Worm (Caenorhabditis elegans) whole organism, L1 larva: Measurements from ENCODE around the gene sre-15.

Source experiments
- C04F5.9 ChIP-seq: sonication (generic microtip); optimal IDR thresholded peaks from 2 replicates; lab custom pipeline; 2016; ENCODE audit warnings: missing genetic modification characterization, missing compliant biosample characterization
- C16A3.4 ChIP-seq: fragments of 150-350 bp; optimal IDR thresholded peaks from 2 replicates; lab custom pipeline; 2014; ENCODE audit warnings: missing biosample characterization, missing genetic modification characterization
- Y116A8C.19 ChIP-seq: sonication (generic microtip); optimal IDR thresholded peaks from 2 replicates; lab custom pipeline; 2016; ENCODE audit warnings: missing compliant biosample characterization, missing genetic modification characterization, borderline replicate concordance
- aly-2 ChIP-seq: fragments of 150-350 bp; optimal IDR thresholded peaks from 2 replicates; lab custom pipeline; 2014; ENCODE audit warnings: missing biosample characterization, missing genetic modification characterization
- ama-1 ChIP-seq: fragments of 150-350 bp; optimal IDR thresholded peaks from 2 replicates; lab custom pipeline; 2014
- ceh-63 ChIP-seq: fragments of 200-800 bp; sonication (Bioruptor generic); optimal IDR thresholded peaks from 2 replicates; lab custom pipeline; 2018; ENCODE audit warnings: mild to moderate bottlenecking, missing genetic modification characterization, missing compliant biosample characterization
- ceh-8 ChIP-seq: fragments of 200-800 bp; sonication (Bioruptor generic); optimal IDR thresholded peaks from 2 replicates; lab custom pipeline; 2018; ENCODE audit warnings: mild to moderate bottlenecking, missing genetic modification characterization, moderate library complexity, missing compliant biosample characterization
- ces-1 ChIP-seq: fragments of 150-350 bp; optimal IDR thresholded peaks from 2 replicates; lab custom pipeline; 2014; ENCODE audit warnings: missing biosample characterization, missing genetic modification reagents, missing genetic modification characterization
- dpl-1 ChIP-seq, 3 experiments: fragments of 150-350 bp in 2 of 3; sonication (generic microtip) in 1 of 3; optimal IDR thresholded peaks; 2 replicates each; lab custom pipeline; 2014 to 2017; ENCODE audit warnings: missing biosample characterization in 3 of 3, missing genetic modification characterization in 3 of 3, missing genetic modification reagents in 3 of 3
- dsc-1 ChIP-seq: sonication (generic microtip); optimal IDR thresholded peaks from 2 replicates; lab custom pipeline; 2016; ENCODE audit warnings: mild to moderate bottlenecking, missing genetic modification characterization, missing compliant biosample characterization
- efl-1 ChIP-seq, 4 experiments: fragments of 150-350 bp; optimal IDR thresholded peaks in 3 of 4; peaks in 1 of 4; 1 replicate in 1 of 4; 2 replicates in 3 of 4; lab custom pipeline; 2014; ENCODE audit warnings: missing biosample characterization in 2 of 4, missing genetic modification characterization in 2 of 4, missing genetic modification reagents in 2 of 4
- efl-3 ChIP-seq: fragments of 200-800 bp; sonication (Bioruptor generic); optimal IDR thresholded peaks from 2 replicates; lab custom pipeline; 2018; ENCODE audit warnings: mild to moderate bottlenecking, missing genetic modification characterization, missing compliant biosample characterization
- elt-2 ChIP-seq: sonication (generic microtip); optimal IDR thresholded peaks from 2 replicates; lab custom pipeline; 2016; ENCODE audit warnings: missing genetic modification characterization, mild to moderate bottlenecking, inconsistent platforms, missing compliant biosample characterization, missing genetic modification reagents
- elt-3 ChIP-seq, 6 experiments: fragments of 150-350 bp in 1 of 6; sonication (generic microtip); optimal IDR thresholded peaks; 2 replicates each; lab custom pipeline; 2017 to 2018; ENCODE audit warnings: missing biosample characterization in 6 of 6, missing genetic modification characterization in 6 of 6, inconsistent platforms in 1 of 6
- ets-5 ChIP-seq: fragments of 200-800 bp; sonication (Bioruptor generic); IDR thresholded peaks from 2 replicates; pipeline ENCODE4 v1.3.6; 2022; ENCODE audit warnings: missing genetic modification characterization, missing compliant biosample characterization
- fkh-10 ChIP-seq: sonication (generic microtip); optimal IDR thresholded peaks from 2 replicates; lab custom pipeline; 2017; ENCODE audit warnings: missing biosample characterization, missing genetic modification reagents, missing genetic modification characterization
- fkh-4 ChIP-seq: sonication (generic microtip); optimal IDR thresholded peaks from 2 replicates; lab custom pipeline; 2016; ENCODE audit warnings: missing compliant biosample characterization, missing genetic modification characterization, borderline replicate concordance
- fos-1 ChIP-seq: fragments of 150-350 bp; optimal IDR thresholded peaks from 2 replicates; lab custom pipeline; 2014; ENCODE audit warnings: missing biosample characterization, missing genetic modification characterization
- hlh-4 ChIP-seq: sonication (generic microtip); optimal IDR thresholded peaks from 2 replicates; lab custom pipeline; 2016; ENCODE audit warnings: mild to moderate bottlenecking, missing genetic modification characterization, missing compliant biosample characterization
- lir-3 ChIP-seq: sonication (generic microtip); optimal IDR thresholded peaks from 2 replicates; lab custom pipeline; 2016; ENCODE audit warnings: mild to moderate bottlenecking, missing genetic modification characterization, moderate library complexity, missing compliant biosample characterization; ENCODE audit not compliant: poor library complexity
- lsy-2 ChIP-seq, 2 experiments: fragments of 150-350 bp; optimal IDR thresholded peaks; 2 replicates each; lab custom pipeline; 2014; ENCODE audit warnings: missing biosample characterization in 2 of 2, missing genetic modification characterization in 2 of 2
- nhr-11 ChIP-seq: fragments of 150-350 bp; optimal IDR thresholded peaks from 2 replicates; lab custom pipeline; 2014; ENCODE audit warnings: missing biosample characterization, missing genetic modification characterization
- nhr-12 ChIP-seq: sonication (generic microtip); optimal IDR thresholded peaks from 2 replicates; lab custom pipeline; 2017; ENCODE audit warnings: missing biosample characterization, missing genetic modification characterization
- nhr-19 ChIP-seq: fragments of 200-800 bp; sonication (Bioruptor generic); conservative IDR thresholded peaks from 2 replicates; pipeline ENCODE4 v1.3.6; 2022; ENCODE audit warnings: missing genetic modification characterization, missing compliant biosample characterization
- nhr-71 ChIP-seq: sonication (generic microtip); optimal IDR thresholded peaks from 2 replicates; lab custom pipeline; 2016; ENCODE audit warnings: mild to moderate bottlenecking, missing genetic modification characterization, moderate library complexity, missing compliant biosample characterization
- nhr-77 ChIP-seq: fragments of 150-350 bp; optimal IDR thresholded peaks from 2 replicates; lab custom pipeline; 2014; ENCODE audit warnings: missing biosample characterization, missing genetic modification characterization
- pax-3 ChIP-seq: fragments of 200-800 bp; sonication (Bioruptor generic); optimal IDR thresholded peaks from 2 replicates; lab custom pipeline; 2018; ENCODE audit warnings: mild to moderate bottlenecking, missing genetic modification characterization, moderate library complexity, missing compliant biosample characterization
- skn-1 ChIP-seq: fragments of 150-350 bp; optimal IDR thresholded peaks from 2 replicates; lab custom pipeline; 2014; ENCODE audit warnings: missing biosample characterization, missing genetic modification characterization
- snu-23 ChIP-seq: sonication (generic microtip); optimal IDR thresholded peaks from 2 replicates; lab custom pipeline; 2016; ENCODE audit warnings: missing genetic modification characterization, missing compliant biosample characterization
- sptf-1 ChIP-seq: fragments of 150-350 bp; optimal IDR thresholded peaks from 2 replicates; lab custom pipeline; 2014; ENCODE audit warnings: missing biosample characterization, missing genetic modification characterization
- swsn-7 ChIP-seq: sonication (generic microtip); optimal IDR thresholded peaks from 2 replicates; lab custom pipeline; 2016; ENCODE audit warnings: missing genetic modification characterization, missing compliant biosample characterization
- tbx-2 ChIP-seq: sonication (generic microtip); optimal IDR thresholded peaks from 2 replicates; lab custom pipeline; 2016; ENCODE audit warnings: missing genetic modification characterization, missing compliant biosample characterization
- tlp-1 ChIP-seq: fragments of 150-350 bp; optimal IDR thresholded peaks from 2 replicates; lab custom pipeline; 2014; ENCODE audit warnings: missing biosample characterization, missing genetic modification characterization
- unc-30 ChIP-seq: sonication (generic microtip); optimal IDR thresholded peaks from 2 replicates; lab custom pipeline; 2017; ENCODE audit warnings: missing biosample characterization, missing genetic modification characterization
- unc-62 ChIP-seq: fragments of 150-350 bp; optimal IDR thresholded peaks from 2 replicates; lab custom pipeline; 2014; ENCODE audit warnings: missing biosample characterization, missing genetic modification reagents, missing genetic modification characterization
- vab-15 ChIP-seq: sonication (generic microtip); optimal IDR thresholded peaks from 2 replicates; lab custom pipeline; 2017; ENCODE audit warnings: missing genotype, mild to moderate bottlenecking, missing genetic modification characterization, missing compliant biosample characterization
- ztf-11 ChIP-seq, 2 experiments: sonication (generic microtip); optimal IDR thresholded peaks; 2 replicates each; lab custom pipeline; 2016 to 2017; ENCODE audit warnings: missing genetic modification characterization in 2 of 2, missing biosample characterization in 1 of 2, missing compliant biosample characterization in 1 of 2

sre-15 gene

DNA sequence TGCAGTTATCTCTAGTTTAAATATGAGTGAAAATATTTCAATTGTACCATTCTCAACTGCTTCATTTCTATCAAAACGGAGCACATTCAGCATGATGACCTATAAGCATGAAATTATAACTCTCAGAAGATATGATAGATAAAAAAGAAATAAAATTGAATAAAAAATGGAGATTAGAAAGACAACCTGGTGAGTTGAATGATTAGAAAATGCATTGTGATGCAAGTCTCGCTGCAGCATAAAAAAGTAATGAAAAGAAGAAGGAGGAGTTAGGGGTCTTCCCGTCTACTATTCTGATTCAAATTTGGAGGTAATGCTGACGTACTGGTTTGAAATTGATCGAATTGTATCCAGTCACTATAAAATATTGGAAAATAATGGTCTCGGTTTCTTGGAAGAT is at the start of gene sre-15:
Gene sre-15, minus strand, starts transcription at position 101 of the 400 bp plus-strand sequence.
- TF ChIP-seq ets-5 (GFP tag; lab: Robert Waterston, UW) (no peak), efl-1 (optimal IDR thresholded peaks at IDR 0.05; lab: Kevin White, UChicago) (no peak), efl-1 (GFP tag; optimal IDR thresholded peaks at IDR 0.05 in 1 of 2; lab: Kevin White, UChicago) (peak in 1 of 2 experiments; percentile 58), dsc-1 (peak; percentile 6)

DNA sequence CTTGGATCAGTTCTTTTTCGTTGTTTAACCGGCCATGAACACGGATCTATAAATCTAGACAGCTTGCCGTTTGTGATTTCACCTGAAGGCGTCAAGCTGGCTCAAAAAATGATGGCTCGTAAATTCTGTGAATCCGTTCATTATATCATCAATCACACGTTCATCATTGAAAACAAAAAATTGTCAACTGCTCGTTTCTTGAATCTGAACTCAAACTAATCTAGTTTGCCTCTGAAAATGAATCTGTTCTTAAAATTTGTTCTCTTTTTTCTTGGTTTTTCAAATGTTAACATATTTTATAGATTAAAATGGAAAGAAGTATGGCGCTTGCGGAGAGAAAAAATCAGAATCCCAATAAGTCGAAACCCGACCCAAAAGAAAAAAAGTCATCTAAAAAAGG is 46.1 kb upstream of the sre-15 start, which contains the start of gene C42C1.8:
Gene C42C1.8, plus strand, starts transcription at position 301 of the 400 bp plus-strand sequence.
- TF ChIP-seq nhr-71 (no peak), sptf-1 (tag; lab: Kevin White, UChicago) (no peak)

DNA sequence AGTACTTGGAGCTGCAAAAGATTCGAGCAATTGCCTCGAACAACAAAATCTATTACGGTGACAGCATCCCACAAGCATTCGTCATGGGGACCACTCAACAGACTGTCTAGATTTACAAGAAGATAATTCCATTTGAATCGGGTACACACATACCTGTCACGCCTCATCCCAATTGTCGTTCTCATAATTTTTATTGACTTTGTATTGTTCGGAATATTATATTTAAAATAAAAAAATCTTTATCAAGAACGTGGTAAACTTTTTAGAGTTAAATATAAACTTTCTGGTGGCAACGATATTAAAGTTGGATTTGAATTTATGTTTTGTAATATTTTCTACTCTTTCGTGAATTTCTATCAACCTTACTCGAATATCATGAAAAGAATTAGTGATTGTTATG is 44.5 kb upstream of the sre-15 start, which contains the start of gene C42C1.9:
Gene C42C1.9, plus strand, starts transcription at position 301 of the 400 bp plus-strand sequence.
- TF ChIP-seq C16A3.4 (no peak), lir-3 (no peak), ceh-63 (GFP tag; lab: Kevin White, UChicago) (no peak), lsy-2 (tag; optimal IDR thresholded peaks at IDR 0.05; lab: Kevin White, UChicago) (no peak), ets-5 (GFP tag; lab: Robert Waterston, UW) (no peak), dsc-1 (no peak), fkh-10 (GFP tag; lab: Kevin White, UChicago) (no peak), nhr-12 (tag; lab: Kevin White, UChicago) (no peak), unc-30 (no peak), nhr-19 (no peak), hlh-4 (tag; lab: Kevin White, UChicago) (no peak), vab-15 (tag; lab: Kevin White, UChicago) (no peak), pax-3 (tag; lab: Kevin White, UChicago) (no peak), ztf-11 (tag; optimal IDR thresholded peaks at IDR 0.05; lab: Kevin White, UChicago) (no peak), Y116A8C.19 (tag; lab: Kevin White, UChicago) (no peak), elt-3 (tag; optimal IDR thresholded peaks at IDR 0.05; lab: Kevin White, UChicago) (no peak), tbx-2 (tag; lab: Kevin White, UChicago) (no peak), fos-1 (tag; lab: Kevin White, UChicago) (no peak)

DNA sequence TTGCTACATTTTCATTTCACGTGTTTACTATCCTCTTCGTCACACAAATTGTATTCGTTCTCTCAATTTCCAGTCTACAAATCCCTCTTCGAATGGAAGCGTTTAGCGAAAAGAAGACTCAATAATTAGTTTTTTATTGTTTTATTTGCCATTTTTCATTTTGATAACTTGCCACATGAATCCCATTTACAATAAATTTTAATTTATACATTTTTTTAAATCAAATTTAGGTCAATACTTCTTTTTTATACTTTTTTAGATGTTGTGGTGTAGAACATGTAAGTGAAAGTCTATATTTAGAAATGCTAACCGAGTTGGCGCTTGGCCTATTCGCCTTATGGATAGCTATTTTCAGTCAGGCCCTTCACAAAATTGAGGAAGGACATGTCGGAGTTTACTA is 43.0 kb upstream of the sre-15 start, which contains the start of gene erl-1:
Gene erl-1, plus strand, starts transcription at position 301 of the 400 bp plus-strand sequence.
- no peak for TF ChIP-seq skn-1
- no peak for TF ChIP-seq snu-23 (GFP tag; lab: Kevin White, UChicago)
- no peak for TF ChIP-seq nhr-12 (tag; lab: Kevin White, UChicago)
- TF ChIP-seq lir-3, result no peak
- TF ChIP-seq efl-1 (optimal IDR thresholded peaks at IDR 0.05; lab: Kevin White, UChicago), result no peak
- no peak for TF ChIP-seq efl-1 (GFP tag; optimal IDR thresholded peaks at IDR 0.05 in 1 of 2; lab: Kevin White, UChicago)
- TF ChIP-seq elt-2, result no peak
- TF ChIP-seq ces-1 (GFP tag; lab: Kevin White, UChicago), result no peak
- TF ChIP-seq aly-2 (tag; lab: Kevin White, UChicago), result no peak
- TF ChIP-seq tlp-1 (tag; lab: Kevin White, UChicago), result no peak
- no peak for TF ChIP-seq swsn-7
- no peak for TF ChIP-seq nhr-77 (tag; lab: Kevin White, UChicago)
- no peak for TF ChIP-seq ama-1
- no peak for TF ChIP-seq fkh-4 (tag; lab: Kevin White, UChicago)
- TF ChIP-seq C04F5.9 (tag; lab: Kevin White, UChicago), result no peak
- TF ChIP-seq, all 84 proteins: peak for 0

DNA sequence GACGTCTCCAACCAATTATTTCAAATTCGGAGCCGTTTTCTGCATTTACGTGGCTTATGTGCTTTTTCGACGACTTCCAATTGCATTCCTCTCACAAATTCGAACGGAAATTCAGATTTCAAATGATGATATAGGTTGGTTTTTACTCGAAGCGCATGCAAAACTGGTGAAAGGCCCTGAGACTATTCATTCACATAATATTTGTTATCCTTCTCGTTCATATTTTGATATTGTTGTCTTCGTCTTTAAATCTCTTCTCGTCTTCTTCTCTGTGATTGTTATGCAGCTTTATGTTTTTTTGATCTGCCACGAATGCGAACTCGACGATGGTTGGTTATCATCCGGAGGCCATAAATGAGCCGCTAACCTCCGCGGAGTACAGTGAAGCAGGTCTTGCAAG is 38.3 kb upstream of the sre-15 start, which contains the start of gene hpo-12:
Gene hpo-12, plus strand, starts transcription at position 301 of the 400 bp plus-strand sequence.
- no peak for TF ChIP-seq dpl-1 (GFP tag; optimal IDR thresholded peaks at IDR 0.05; lab: Kevin White, UChicago)
- TF ChIP-seq elt-2, result no peak
- no peak for TF ChIP-seq unc-62 (GFP tag; lab: Kevin White, UChicago)
- no peak for TF ChIP-seq ceh-8
- TF ChIP-seq sptf-1 (tag; lab: Kevin White, UChicago), result no peak
- TF ChIP-seq nhr-11 (tag; lab: Kevin White, UChicago), result no peak
- no peak for TF ChIP-seq efl-3 (GFP tag; lab: Kevin White, UChicago)
- no peak for TF ChIP-seq vab-15 (tag; lab: Kevin White, UChicago)
- TF ChIP-seq lir-3, result no peak
